Worm (Caenorhabditis elegans) whole organism, early embryonic: ENCODE measurements around the gene T10B9.9.

ENCODE experiments used
- ama-1 ChIP-seq: fragments of 150-350 bp; optimal IDR thresholded peaks from 2 replicates; lab custom pipeline; 2014
- ceh-13 ChIP-seq: fragments of 200-800 bp; sonication (Bioruptor generic); optimal IDR thresholded peaks from 2 replicates; lab custom pipeline; 2018; ENCODE audit warnings: mild to moderate bottlenecking, missing genetic modification characterization, missing compliant biosample characterization
- flt-1 ChIP-seq: fragments of 200-800 bp; sonication (Bioruptor generic); IDR thresholded peaks from 2 replicates; pipeline ENCODE4 v1.3.6; 2022; ENCODE audit warnings: missing genetic modification characterization, missing compliant biosample characterization
- tbx-37 ChIP-seq: fragments of 200-800 bp; sonication (Bioruptor generic); conservative IDR thresholded peaks from 2 replicates; pipeline ENCODE4 v1.3.6; 2022; ENCODE audit warnings: missing genetic modification reagents, missing genetic modification characterization, missing compliant biosample characterization

ce11 chrII:9753730-9754129, 22.0 kb downstream of the T10B9.9 start, which contains the start of gene ZK1321.1:
- TF ChIP-seq tbx-37 (GFP tag; lab: Robert Waterston, UW) (no peak), ceh-13 (GFP tag; lab: Kevin White, UChicago) (no peak), ama-1 (lab: Kevin White, UChicago) (no peak), flt-1 (GFP tag; lab: Robert Waterston, UW) (no peak)
